Fruit fly (Drosophila melanogaster): ENCODE measurements around the gene CG3698.

Gene CG3698

dm6 chr3L:20798325-20798846 lies at the start of gene CG3698, which contains the start of gene tzn:
Gene CG3698 (minus strand): TSS chr3L:20798375.
Gene tzn (plus strand): TSS chr3L:20798645.
- TF ChIP-seq CG1529 (GFP tag; optimal IDR thresholded peaks at IDR 0.05) (peak; percentile 88), CG31388 (GFP tag; optimal IDR thresholded peaks at IDR 0.05) (peak; percentile 77), nmo (GFP tag; optimal IDR thresholded peaks at IDR 0.05) (peak; percentile 91), ham (GFP tag; IDR thresholded peaks at IDR 0.05) (peak; percentile 86), CG9876 (GFP tag; optimal IDR thresholded peaks at IDR 0.05) (peak; percentile 95), CG31224 (GFP tag; IDR thresholded peaks at IDR 0.05) (peak; percentile 89), CG18619 (GFP tag; optimal IDR thresholded peaks at IDR 0.05) (peak; percentile 96), CHES-1-like (GFP tag; optimal IDR thresholded peaks at IDR 0.05) (peak; percentile 89), ttk (GFP tag; IDR thresholded peaks at IDR 0.05) (peak; percentile 94), zfh1 (GFP tag; IDR thresholded peaks at IDR 0.05) (peak; percentile 96), Sox102F (GFP tag; optimal IDR thresholded peaks at IDR 0.05) (no peak), ash1 (GFP tag; optimal IDR thresholded peaks at IDR 0.05) (peak; percentile 96), ap (GFP tag; IDR thresholded peaks at IDR 0.05) (peak; percentile 91), z (GFP tag; IDR thresholded peaks at IDR 0.05) (peak; percentile 55; the same call in 1 of the 3 replicates), fd64A (GFP tag; optimal IDR thresholded peaks at IDR 0.05) (peak; percentile 85), CG14050 (GFP tag; IDR thresholded peaks at IDR 0.05) (peak; percentile 91), Hr39 (optimal IDR thresholded peaks at IDR 0.05) (no peak), pita (GFP tag; optimal IDR thresholded peaks at IDR 0.05) (peak; percentile 85), gsb-n (tag; optimal IDR thresholded peaks at IDR 0.05) (peak; percentile 92), C15 (GFP tag; IDR thresholded peaks at IDR 0.05) (peak; percentile 92), YL-1 (GFP tag; optimal IDR thresholded peaks at IDR 0.05) (peak; percentile 97), stc (GFP tag; IDR thresholded peaks at IDR 0.05) (peak; percentile 91), HmgD (GFP tag; optimal IDR thresholded peaks at IDR 0.05) (peak; percentile 66), CG6813 (GFP tag; optimal IDR thresholded peaks at IDR 0.05) (peak; percentile 95), amos (GFP tag; IDR thresholded peaks at IDR 0.05; ENCODE audit: partially characterized antibody) (no peak), Fer3 (tag; optimal IDR thresholded peaks at IDR 0.05) (peak; percentile 92), slou (GFP tag; optimal IDR thresholded peaks at IDR 0.05) (peak; percentile 89), mirr (GFP tag; optimal IDR thresholded peaks at IDR 0.05) (peak; percentile 93), pzg (GFP tag; optimal IDR thresholded peaks at IDR 0.05) (peak; percentile 81), zen2 (GFP tag; IDR thresholded peaks at IDR 0.05; ENCODE audit: partially characterized antibody) (no peak), vnd (GFP tag; IDR thresholded peaks at IDR 0.05; ENCODE audit: partially characterized antibody) (no peak), Stat92E (GFP tag; optimal IDR thresholded peaks at IDR 0.05) (peak in 1 of 3 experiments; percentile 28), da (GFP tag; optimal IDR thresholded peaks at IDR 0.05) (peak; percentile 72), row (GFP tag; IDR thresholded peaks at IDR 0.05) (peak; percentile 73), onecut (GFP tag; IDR thresholded peaks at IDR 0.05) (peak; percentile 91), CG7271 (tag; optimal IDR thresholded peaks at IDR 0.05) (peak; percentile 98), hb (GFP tag; IDR thresholded peaks at IDR 0.05; ENCODE audit: partially characterized antibody) (no peak), Nf-YC (tag; optimal IDR thresholded peaks at IDR 0.05) (peak; percentile 69), CG17361 (GFP tag; IDR thresholded peaks at IDR 0.05) (peak; percentile 89), Med (GFP tag) (peak; percentile 99), lab (GFP tag; optimal IDR thresholded peaks at IDR 0.05) (peak; percentile 98), stwl (tag; optimal IDR thresholded peaks at IDR 0.05) (peak; percentile 91), salm (tag; optimal IDR thresholded peaks at IDR 0.05) (peak; percentile 87), CG33213 (GFP tag; optimal IDR thresholded peaks at IDR 0.05) (peak; percentile 95), fru (optimal IDR thresholded peaks at IDR 0.05) (no peak), hth (optimal IDR thresholded peaks at IDR 0.05) (no peak), kni (GFP tag; optimal IDR thresholded peaks at IDR 0.05) (peak; percentile 88), CG6683 (GFP tag; optimal IDR thresholded peaks at IDR 0.05) (peak; percentile 92), ind (GFP tag; optimal IDR thresholded peaks at IDR 0.05) (peak; percentile 86), CG34376 (GFP tag; optimal IDR thresholded peaks at IDR 0.05) (peak; percentile 93)

Data from whole organism, embryonic.